Worm (Caenorhabditis elegans) whole organism, late embryonic: ENCODE data around the gene C50C3.1.

Experiments
- F13H6.1 ChIP-seq: sonication (generic microtip); optimal IDR thresholded peaks from 2 replicates; lab custom pipeline; 2016; ENCODE audit warnings: missing genetic modification characterization, missing compliant biosample characterization
- K02D7.2 ChIP-seq: sonication (generic microtip); optimal IDR thresholded peaks from 2 replicates; lab custom pipeline; 2017; ENCODE audit warnings: mild to moderate bottlenecking, missing genetic modification characterization, missing compliant biosample characterization
- K09A11.1 ChIP-seq: sonication (generic microtip); optimal IDR thresholded peaks from 2 replicates; lab custom pipeline; 2017; ENCODE audit warnings: antibody characterized with exemption, mild to moderate bottlenecking, missing genetic modification characterization, missing compliant biosample characterization; ENCODE audit not compliant: insufficient read depth
- ahr-1 ChIP-seq: sonication (generic microtip); optimal IDR thresholded peaks from 2 replicates; lab custom pipeline; 2016; ENCODE audit warnings: missing genetic modification characterization, missing compliant biosample characterization
- ceh-18 ChIP-seq: sonication (generic microtip); optimal IDR thresholded peaks from 2 replicates; lab custom pipeline; 2016; ENCODE audit warnings: missing genetic modification characterization, missing compliant biosample characterization
- ceh-2 ChIP-seq: sonication (generic microtip); optimal IDR thresholded peaks from 2 replicates; lab custom pipeline; 2016; ENCODE audit warnings: missing genotype, missing genetic modification characterization, missing compliant biosample characterization
- ceh-30 ChIP-seq: fragments of 150-350 bp; optimal IDR thresholded peaks from 2 replicates; lab custom pipeline; 2014; ENCODE audit warnings: missing biosample characterization, missing genetic modification characterization
- ceh-34 ChIP-seq: sonication (generic microtip); optimal IDR thresholded peaks from 2 replicates; lab custom pipeline; 2016; ENCODE audit warnings: mild to moderate bottlenecking, missing genetic modification characterization, missing compliant biosample characterization
- ceh-48 ChIP-seq: sonication (generic microtip); optimal IDR thresholded peaks from 2 replicates; lab custom pipeline; 2016; ENCODE audit warnings: missing genetic modification characterization, inconsistent platforms, missing compliant biosample characterization
- ceh-6 ChIP-seq: fragments of 200-800 bp; sonication (Bioruptor generic); optimal IDR thresholded peaks from 2 replicates; lab custom pipeline; 2018; ENCODE audit warnings: mild to moderate bottlenecking, missing genetic modification characterization, missing compliant biosample characterization
- ceh-9 ChIP-seq: sonication (generic microtip); optimal IDR thresholded peaks from 2 replicates; lab custom pipeline; 2016; ENCODE audit warnings: mild to moderate bottlenecking, missing genetic modification characterization, inconsistent platforms, missing compliant biosample characterization
- dve-1 ChIP-seq: sonication (generic microtip); optimal IDR thresholded peaks from 2 replicates; lab custom pipeline; 2017; ENCODE audit warnings: antibody characterized with exemption, mild to moderate bottlenecking, missing genetic modification characterization, missing compliant biosample characterization
- elt-2 ChIP-seq: sonication (generic microtip); optimal IDR thresholded peaks from 2 replicates; lab custom pipeline; 2016; ENCODE audit warnings: missing genetic modification reagents, missing genetic modification characterization, missing compliant biosample characterization
- elt-4 ChIP-seq: sonication (generic microtip); optimal IDR thresholded peaks from 2 replicates; lab custom pipeline; 2016; ENCODE audit warnings: missing genetic modification characterization, missing compliant biosample characterization
- eyg-1 ChIP-seq: sonication (generic microtip); optimal IDR thresholded peaks from 2 replicates; lab custom pipeline; 2016; ENCODE audit warnings: missing genotype, missing genetic modification characterization, missing compliant biosample characterization
- fax-1 ChIP-seq: sonication (generic microtip); optimal IDR thresholded peaks from 2 replicates; lab custom pipeline; 2016; ENCODE audit warnings: missing genotype, missing genetic modification characterization, missing compliant biosample characterization
- fkh-6 ChIP-seq: sonication (generic microtip); optimal IDR thresholded peaks from 2 replicates; lab custom pipeline; 2016; ENCODE audit warnings: missing genetic modification characterization, missing compliant biosample characterization
- gmeb-2 ChIP-seq: sonication (generic microtip); optimal IDR thresholded peaks from 2 replicates; lab custom pipeline; 2016; ENCODE audit warnings: missing genetic modification characterization, inconsistent platforms, missing compliant biosample characterization
- hlh-13 ChIP-seq: fragments of 200-800 bp; sonication (Bioruptor generic); optimal IDR thresholded peaks from 2 replicates; lab custom pipeline; 2018; ENCODE audit warnings: mild to moderate bottlenecking, missing genetic modification characterization, missing compliant biosample characterization
- hlh-15 ChIP-seq: sonication (generic microtip); optimal IDR thresholded peaks from 2 replicates; lab custom pipeline; 2016; ENCODE audit warnings: missing genetic modification characterization, missing compliant biosample characterization
- hlh-30 ChIP-seq: sonication (generic microtip); optimal IDR thresholded peaks from 2 replicates; lab custom pipeline; 2017; ENCODE audit warnings: antibody characterized with exemption, missing genetic modification characterization, missing compliant biosample characterization; ENCODE audit not compliant: insufficient read depth
- hlh-8 ChIP-seq: sonication (generic microtip); optimal IDR thresholded peaks from 2 replicates; lab custom pipeline; 2016; ENCODE audit warnings: missing genotype, missing genetic modification characterization, missing compliant biosample characterization
- lim-6 ChIP-seq: sonication (generic microtip); optimal IDR thresholded peaks from 2 replicates; lab custom pipeline; 2016; ENCODE audit warnings: missing genetic modification characterization, missing compliant biosample characterization
- mec-3 ChIP-seq: sonication (generic microtip); optimal IDR thresholded peaks from 2 replicates; lab custom pipeline; 2016; ENCODE audit warnings: borderline replicate concordance, missing genetic modification characterization, missing compliant biosample characterization
- nhr-232 ChIP-seq: sonication (generic microtip); optimal IDR thresholded peaks from 2 replicates; lab custom pipeline; 2016; ENCODE audit warnings: missing genetic modification characterization, missing compliant biosample characterization
- npax-4 ChIP-seq: sonication (generic microtip); optimal IDR thresholded peaks from 2 replicates; lab custom pipeline; 2016; ENCODE audit warnings: missing genetic modification characterization, missing compliant biosample characterization
- odd-2 ChIP-seq: sonication (generic microtip); optimal IDR thresholded peaks from 2 replicates; lab custom pipeline; 2017; ENCODE audit warnings: antibody characterized with exemption, mild to moderate bottlenecking, missing genetic modification characterization, missing compliant biosample characterization
- pat-9 ChIP-seq: fragments of 200-800 bp; sonication (Bioruptor generic); optimal IDR thresholded peaks from 2 replicates; lab custom pipeline; 2018; ENCODE audit warnings: mild to moderate bottlenecking, missing genetic modification characterization, moderate library complexity, missing compliant biosample characterization
- pax-1 ChIP-seq: fragments of 150-350 bp; optimal IDR thresholded peaks from 2 replicates; lab custom pipeline; 2014; ENCODE audit warnings: missing biosample characterization, missing genetic modification characterization
- pha-4 ChIP-seq: fragments of 150-350 bp; optimal IDR thresholded peaks from 2 replicates; lab custom pipeline; 2018; ENCODE audit warnings: missing biosample characterization, missing genetic modification reagents, missing genetic modification characterization
- pqm-1 ChIP-seq: sonication (generic microtip); optimal IDR thresholded peaks from 2 replicates; lab custom pipeline; 2016; ENCODE audit warnings: missing genetic modification characterization, missing compliant biosample characterization
- rnt-1 ChIP-seq: sonication (generic microtip); optimal IDR thresholded peaks from 2 replicates; lab custom pipeline; 2016; ENCODE audit warnings: missing genetic modification characterization, missing compliant biosample characterization
- sdc-2 ChIP-seq: sonication (generic microtip); optimal IDR thresholded peaks from 2 replicates; lab custom pipeline; 2016; ENCODE audit warnings: missing genotype, missing genetic modification characterization, missing compliant biosample characterization
- sox-2 ChIP-seq: fragments of 200-800 bp; sonication (Bioruptor generic); IDR thresholded peaks from 2 replicates; pipeline ENCODE4 v1.3.6; 2022; ENCODE audit warnings: missing genetic modification reagents, missing genetic modification characterization, missing compliant biosample characterization
- sox-4 ChIP-seq: sonication (generic microtip); optimal IDR thresholded peaks from 2 replicates; lab custom pipeline; 2017; ENCODE audit warnings: mild to moderate bottlenecking, missing genetic modification characterization, inconsistent platforms, missing compliant biosample characterization
- syd-9 ChIP-seq: sonication (generic microtip); optimal IDR thresholded peaks from 2 replicates; lab custom pipeline; 2016; ENCODE audit warnings: mild to moderate bottlenecking, missing genetic modification characterization, moderate library complexity, missing compliant biosample characterization
- tbx-7 ChIP-seq: sonication (generic microtip); optimal IDR thresholded peaks from 2 replicates; lab custom pipeline; 2016; ENCODE audit warnings: missing genotype, missing genetic modification characterization, missing compliant biosample characterization
- unc-3 ChIP-seq, 2 experiments: fragments of 200-800 bp in 1 of 2; sonication (Bioruptor generic) in 1 of 2; sonication (generic microtip) in 1 of 2; conservative IDR thresholded peaks in 1 of 2; optimal IDR thresholded peaks in 1 of 2; 2 replicates each; pipeline versions ENCODE4 v1.3.6 to Lab custom; 2016 to 2022; ENCODE audit warnings: missing compliant biosample characterization in 2 of 2, missing genetic modification characterization in 2 of 2, missing genetic modification reagents in 1 of 2
- unc-86 ChIP-seq: sonication (generic microtip); optimal IDR thresholded peaks from 2 replicates; lab custom pipeline; 2016; ENCODE audit warnings: missing genetic modification characterization, missing compliant biosample characterization
- ztf-16 ChIP-seq: sonication (generic microtip); optimal IDR thresholded peaks from 2 replicates; lab custom pipeline; 2017; ENCODE audit warnings: missing genetic modification characterization, missing compliant biosample characterization

C50C3.1 gene

DNA sequence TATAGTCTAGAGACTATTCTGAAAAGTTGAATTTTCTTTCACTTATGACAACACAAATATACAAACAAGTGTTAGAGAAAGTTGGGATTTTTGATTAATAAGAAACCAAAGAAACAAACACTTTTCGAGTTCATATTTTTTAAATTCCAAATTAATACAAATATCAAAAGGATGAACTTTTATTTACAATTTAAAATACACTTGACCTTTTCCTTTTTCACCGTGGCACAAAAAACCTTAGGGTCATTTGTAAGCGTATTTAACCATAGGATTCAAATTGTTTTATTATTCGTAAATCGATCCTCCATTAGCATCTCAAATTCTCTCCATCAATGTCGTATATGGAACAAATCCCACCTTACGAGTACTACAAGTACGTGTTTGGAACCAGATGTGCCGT, 44.1 kb downstream of the C50C3.1 start, which contains the start of gene C02F5.5:
C02F5.5 (plus strand) TSS at position 301 of the 400 bp plus-strand sequence.
- no peak for TF ChIP-seq gmeb-2 (tag; lab: Kevin White, UChicago)

ce11 chrIII:8237827-8238226, 46.0 kb downstream of the C50C3.1 start, which contains the start of gene tsp-2:
Gene tsp-2 (minus strand): TSS chrIII:8237935.
- TF ChIP-seq ztf-16 (tag; lab: Kevin White, UChicago) (no peak), F13H6.1 (tag; lab: Kevin White, UChicago) (no peak), elt-2 (tag; lab: Kevin White, UChicago) (peak; percentile 71), lim-6 (tag; lab: Kevin White, UChicago) (no peak), pha-4 (no peak), dve-1 (no peak)

- TF ChIP-seq pax-1 (tag; lab: Kevin White, UChicago): no peak
- peak; percentile 24 for TF ChIP-seq elt-2 (tag; lab: Kevin White, UChicago)
- TF ChIP-seq, all 69 proteins: peak for 1
Observed at ce11 chrIII:8239325-8239724, 47.5 kb downstream of the C50C3.1 start, which contains the start of gene tsp-1. Gene tsp-1 (minus strand): TSS chrIII:8239423.

ce11 chrIII:8240247-8240646, 48.5 kb downstream of the C50C3.1 start:
- TF ChIP-seq fkh-6 (tag; lab: Kevin White, UChicago) (no peak), elt-2 (tag; lab: Kevin White, UChicago) (peak; percentile 24)

ce11 chrIII:8240948-8241347, 49.2 kb downstream of the C50C3.1 start:
- TF ChIP-seq odd-2 (tag; lab: Kevin White, UChicago) (no peak), sox-4 (no peak), hlh-15 (tag; lab: Kevin White, UChicago) (no peak), hlh-8 (tag; lab: Kevin White, UChicago) (no peak), ceh-9 (tag; lab: Kevin White, UChicago) (no peak), ceh-18 (tag; lab: Kevin White, UChicago) (no peak), K09A11.1 (no peak), sox-2 (GFP tag; lab: Robert Waterston, UW) (no peak), ahr-1 (no peak), ceh-2 (no peak), unc-86 (tag; lab: Kevin White, UChicago) (no peak), hlh-30 (no peak), eyg-1 (no peak), rnt-1 (no peak)

DNA sequence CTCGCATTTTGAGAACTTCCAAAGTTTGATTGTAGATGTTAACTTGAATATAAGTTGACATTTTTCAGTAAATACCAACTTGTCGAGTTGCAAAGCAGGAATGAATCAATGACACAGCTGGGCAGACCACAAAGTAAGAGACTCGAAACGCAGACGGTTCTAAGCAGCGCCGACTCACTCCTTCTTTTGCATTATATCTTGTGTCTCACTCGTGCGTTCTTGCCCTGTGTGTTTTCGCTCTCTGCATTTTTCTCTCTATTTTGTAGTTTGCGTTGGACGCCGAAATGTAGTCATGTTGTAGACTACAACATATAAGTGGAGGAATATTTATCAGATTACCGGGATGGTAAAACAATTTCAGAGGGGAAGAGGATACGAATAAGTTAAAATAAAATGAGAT, 51.0 kb downstream of the C50C3.1 start, which contains the start of gene C02F5.12:
C02F5.12 (minus strand) TSS at position 221 of the 400 bp plus-strand sequence.
- TF ChIP-seq unc-3 (GFP tag; conservative IDR thresholded peaks at IDR 0.05; lab: Robert Waterston, UW): no peak
- TF ChIP-seq unc-3 (tag; optimal IDR thresholded peaks at IDR 0.05; lab: Kevin White, UChicago): no peak
- TF ChIP-seq npax-4: no peak
- TF ChIP-seq tbx-7 (tag; lab: Kevin White, UChicago): no peak
- no peak for TF ChIP-seq ceh-34 (tag; lab: Kevin White, UChicago)
- TF ChIP-seq K02D7.2: no peak
- TF ChIP-seq pqm-1 (tag; lab: Kevin White, UChicago): no peak
- TF ChIP-seq gmeb-2 (tag; lab: Kevin White, UChicago): no peak
- no peak for TF ChIP-seq sdc-2 (tag; lab: Kevin White, UChicago)
- TF ChIP-seq elt-4 (tag; lab: Kevin White, UChicago): no peak
- TF ChIP-seq ceh-6: no peak
- TF ChIP-seq syd-9: no peak
- no peak for TF ChIP-seq sox-4
- no peak for TF ChIP-seq hlh-15 (tag; lab: Kevin White, UChicago)
- peak; percentile 7 for TF ChIP-seq nhr-232
- no peak for TF ChIP-seq fax-1 (tag; lab: Kevin White, UChicago)
- no peak for TF ChIP-seq pat-9 (tag; lab: Kevin White, UChicago)
- peak; percentile 100 for TF ChIP-seq ceh-30 (tag; lab: Kevin White, UChicago)
- TF ChIP-seq hlh-8 (tag; lab: Kevin White, UChicago): no peak
- no peak for TF ChIP-seq mec-3
- no peak for TF ChIP-seq ceh-48 (tag; lab: Kevin White, UChicago)
- TF ChIP-seq elt-2 (tag; lab: Kevin White, UChicago): no peak
- TF ChIP-seq K09A11.1: no peak
- TF ChIP-seq hlh-30: peak; percentile 31
- no peak for TF ChIP-seq ceh-2
- TF ChIP-seq hlh-13 (GFP tag; lab: Kevin White, UChicago): no peak
